Worm (Caenorhabditis elegans) whole organism, young adult: ENCODE results near the gene paml-1.

Source experiments
- T07F8.4 ChIP-seq: sonication (generic microtip); optimal IDR thresholded peaks from 2 replicates; lab custom pipeline; 2016; ENCODE audit warnings: mild to moderate bottlenecking, missing genetic modification characterization, moderate library complexity, missing compliant biosample characterization
- Y95B8A.8 ChIP-seq: fragments of 200-800 bp; sonication (Bioruptor generic); IDR thresholded peaks from 2 replicates; pipeline ENCODE4 v1.3.6; 2022; ENCODE audit warnings: missing genetic modification reagents, missing genetic modification characterization, missing compliant biosample characterization
- bed-1 ChIP-seq: fragments of 200-800 bp; sonication (Bioruptor generic); IDR thresholded peaks from 2 replicates; pipeline ENCODE4 v1.3.6; 2022; ENCODE audit warnings: missing genetic modification reagents, missing genetic modification characterization, missing compliant biosample characterization
- die-1 ChIP-seq: sonication (generic microtip); optimal IDR thresholded peaks from 2 replicates; lab custom pipeline; 2016; ENCODE audit warnings: missing genotype, mild to moderate bottlenecking, missing genetic modification characterization, missing compliant biosample characterization
- efl-1 ChIP-seq: fragments of 150-350 bp; optimal IDR thresholded peaks from 2 replicates; lab custom pipeline; 2014; ENCODE audit warnings: missing biosample characterization, missing genetic modification reagents, missing genetic modification characterization
- lin-35 ChIP-seq, 3 experiments: fragments of 150-350 bp in 2 of 3; sonication (generic microtip) in 1 of 3; optimal IDR thresholded peaks; 2 replicates each; lab custom pipeline; 2014 to 2018; ENCODE audit warnings: missing biosample characterization in 3 of 3, missing genetic modification characterization in 3 of 3, missing genetic modification reagents in 3 of 3
- pha-4 ChIP-seq: fragments of 150-350 bp; sonication (generic microtip); optimal IDR thresholded peaks from 2 replicates; lab custom pipeline; 2014; ENCODE audit warnings: missing biosample characterization, missing genetic modification reagents, missing genetic modification characterization
- snpc-4 ChIP-seq, 5 experiments: fragments of 150-350 bp in 1 of 5; sonication (generic microtip) in 4 of 5; optimal IDR thresholded peaks; 2 replicates each; lab custom pipeline; 2014 to 2018; ENCODE audit warnings: missing genetic modification characterization in 5 of 5, missing biosample characterization in 3 of 5, antibody characterized with exemption in 2 of 5, mild to moderate bottlenecking in 2 of 5, missing compliant biosample characterization in 2 of 5, missing genotype in 2 of 5, moderate library complexity in 2 of 5, missing genetic modification reagents in 1 of 5

- TF ChIP-seq snpc-4 (GFP tag; optimal IDR thresholded peaks at IDR 0.05; lab: Kevin White, UChicago), result no peak
- TF ChIP-seq snpc-4 (tag; optimal IDR thresholded peaks at IDR 0.05; lab: Kevin White, UChicago), result peak in 3 of 4 experiments; percentile 1 to 54 (median 52)
- no peak for TF ChIP-seq pha-4
- TF ChIP-seq efl-1 (GFP tag; lab: Kevin White, UChicago), result peak; percentile 0
- no peak for TF ChIP-seq bed-1 (GFP tag; lab: Robert Waterston, UW)
- TF ChIP-seq Y95B8A.8 (GFP tag; lab: Robert Waterston, UW), result peak; percentile 79
- peak; percentile 2 for TF ChIP-seq die-1 (tag; lab: Kevin White, UChicago)
- TF ChIP-seq lin-35 (GFP tag; optimal IDR thresholded peaks at IDR 0.05; lab: Kevin White, UChicago), result peak in 1 of 3 experiments; percentile 71
- no peak for TF ChIP-seq T07F8.4 (tag; lab: Kevin White, UChicago)
These were observed 19.3 kb downstream of the paml-1 start for ce11 chrIII:10214540-10214979.
